Fruit fly (Drosophila melanogaster) whole organism, prepupa: ENCODE measurements around the gene meso18E.

Experiments used
- CG10631 ChIP-seq: fragments of 200-800 bp; sonication (Bioruptor generic); optimal IDR thresholded peaks from 2 replicates; lab custom pipeline; 2016; ENCODE audit warnings: missing biosample characterization, missing genetic modification characterization
- CG10669 ChIP-seq: fragments of 200-800 bp; sonication (Bioruptor generic); optimal IDR thresholded peaks from 3 replicates; lab custom pipeline; 2018; ENCODE audit warnings: missing biosample characterization, mild to moderate bottlenecking, missing genetic modification characterization, moderate library complexity
- CG11902 ChIP-seq: fragments of 200-800 bp; sonication (Bioruptor generic); optimal IDR thresholded peaks from 3 replicates; lab custom pipeline; 2016; ENCODE audit warnings: missing biosample characterization, missing genetic modification characterization
- CG15336 ChIP-seq: fragments of 200-800 bp; sonication (Bioruptor generic); IDR thresholded peaks from 2 replicates; pipeline ENCODE4 v1.3.6; 2022; ENCODE audit warnings: missing biosample characterization, missing genetic modification characterization
- CG1621 ChIP-seq: fragments of 200-800 bp; sonication (Bioruptor generic); optimal IDR thresholded peaks from 3 replicates; lab custom pipeline; 2018; ENCODE audit warnings: missing biosample characterization, mild to moderate bottlenecking, missing genetic modification characterization
- CG32006 ChIP-seq: fragments of 200-800 bp; sonication (Bioruptor generic); optimal IDR thresholded peaks from 3 replicates; lab custom pipeline; 2017; ENCODE audit warnings: missing biosample characterization, mild to moderate bottlenecking, missing genetic modification characterization
- CG34406 ChIP-seq: fragments of 200-800 bp; sonication (Bioruptor generic); optimal IDR thresholded peaks from 3 replicates; lab custom pipeline; 2016; ENCODE audit warnings: missing biosample characterization, missing genetic modification characterization
- CG4318 ChIP-seq: fragments of 200-800 bp; sonication (Bioruptor generic); optimal IDR thresholded peaks from 3 replicates; lab custom pipeline; 2017; ENCODE audit warnings: missing biosample characterization, mild to moderate bottlenecking, missing genetic modification characterization
- CG6808 ChIP-seq: fragments of 200-800 bp; sonication (Bioruptor generic); optimal IDR thresholded peaks from 3 replicates; lab custom pipeline; 2017; ENCODE audit warnings: missing biosample characterization, missing genetic modification characterization, mild to moderate bottlenecking, moderate library complexity, missing genetic modification reagents
- CG8119 ChIP-seq: fragments of 200-800 bp; sonication (Bioruptor generic); IDR thresholded peaks from 3 replicates; pipeline ENCODE4 v1.3.6; 2022; ENCODE audit warnings: missing biosample characterization, missing genetic modification characterization
- CG8632 ChIP-seq: fragments of 200-800 bp; sonication (Bioruptor generic); optimal IDR thresholded peaks from 3 replicates; lab custom pipeline; 2016; ENCODE audit warnings: missing biosample characterization, missing genetic modification characterization
- Eip78C ChIP-seq: fragments of 200-800 bp; sonication (Bioruptor generic); peaks from one replicate; lab custom pipeline; 2016; ENCODE audit warnings: missing biosample characterization, missing genetic modification characterization
- Hr38 ChIP-seq: sonication (Bioruptor generic); optimal IDR thresholded peaks from 2 replicates; lab custom pipeline; 2016; ENCODE audit warnings: missing biosample characterization, missing genetic modification characterization
- Hr39 ChIP-seq: fragments of 200-800 bp; sonication (Bioruptor generic); optimal IDR thresholded peaks from 2 replicates; lab custom pipeline; 2016; ENCODE audit warnings: missing biosample characterization, missing genetic modification characterization
- Lpt ChIP-seq: fragments of 200-800 bp; sonication (Bioruptor generic); optimal IDR thresholded peaks from 3 replicates; lab custom pipeline; 2016; ENCODE audit warnings: missing biosample characterization, missing genetic modification characterization
- Met ChIP-seq: fragments of 200-800 bp; sonication (Bioruptor generic); optimal IDR thresholded peaks from 3 replicates; lab custom pipeline; 2016; ENCODE audit warnings: missing biosample characterization, missing genetic modification characterization
- Smox ChIP-seq: fragments of 200-800 bp; sonication (Bioruptor generic); optimal IDR thresholded peaks from 3 replicates; lab custom pipeline; 2016; ENCODE audit warnings: missing biosample characterization, missing genetic modification characterization
- Sox102F ChIP-seq: fragments of 200-800 bp; sonication (Bioruptor generic); optimal IDR thresholded peaks from 2 replicates; lab custom pipeline; 2016; ENCODE audit warnings: missing biosample characterization, mild to moderate bottlenecking, missing genetic modification characterization
- Sox15 ChIP-seq: fragments of 200-800 bp; sonication (Bioruptor generic); optimal IDR thresholded peaks from 3 replicates; lab custom pipeline; 2016; ENCODE audit warnings: missing biosample characterization, missing genetic modification characterization
- achi ChIP-seq: fragments of 200-800 bp; sonication (Bioruptor generic); optimal IDR thresholded peaks from 3 replicates; lab custom pipeline; 2016; ENCODE audit warnings: missing biosample characterization, missing genetic modification characterization
- cyc ChIP-seq: fragments of 200-800 bp; sonication (Bioruptor generic); optimal IDR thresholded peaks from 3 replicates; lab custom pipeline; 2016; ENCODE audit warnings: missing biosample characterization, missing genetic modification characterization
- eg ChIP-seq: fragments of 200-800 bp; sonication (Bioruptor generic); IDR thresholded peaks from 3 replicates; pipeline ENCODE4 v1.3.6; 2022; ENCODE audit warnings: missing biosample characterization, missing genetic modification characterization
- fd85E ChIP-seq: fragments of 200-800 bp; sonication (Bioruptor generic); optimal IDR thresholded peaks from 3 replicates; lab custom pipeline; 2016; ENCODE audit warnings: missing biosample characterization, missing genetic modification characterization
- lz ChIP-seq: fragments of 200-800 bp; sonication (Bioruptor generic); optimal IDR thresholded peaks from 3 replicates; lab custom pipeline; 2016; ENCODE audit warnings: missing biosample characterization, missing genetic modification characterization
- net ChIP-seq: fragments of 200-800 bp; sonication (Bioruptor generic); optimal IDR thresholded peaks from 3 replicates; lab custom pipeline; 2016; ENCODE audit warnings: missing biosample characterization, missing genetic modification characterization
- pdm3 ChIP-seq: fragments of 200-800 bp; sonication (Bioruptor generic); optimal IDR thresholded peaks from 3 replicates; lab custom pipeline; 2016; ENCODE audit warnings: missing biosample characterization, missing genetic modification characterization
- spab ChIP-seq: fragments of 200-800 bp; sonication (Bioruptor generic); optimal IDR thresholded peaks from 2 replicates; lab custom pipeline; 2017; ENCODE audit warnings: missing biosample characterization, mild to moderate bottlenecking, missing genetic modification characterization, missing genetic modification reagents
- ss ChIP-seq, 2 experiments: fragments of 200-800 bp; sonication (Bioruptor generic); optimal IDR thresholded peaks; 2 replicates in 1 of 2; 3 replicates in 1 of 2; lab custom pipeline; 2017 to 2018; ENCODE audit warnings: mild to moderate bottlenecking in 2 of 2, missing biosample characterization in 2 of 2, missing genetic modification characterization in 2 of 2, moderate library complexity in 1 of 2
- svp ChIP-seq: fragments of 200-800 bp; sonication (Bioruptor generic); peaks from one replicate; lab custom pipeline; 2016; ENCODE audit warnings: missing biosample characterization, missing genetic modification characterization
- topi ChIP-seq: fragments of 200-800 bp; sonication (Bioruptor generic); optimal IDR thresholded peaks from 3 replicates; lab custom pipeline; 2016; ENCODE audit warnings: missing biosample characterization, missing genetic modification characterization

The meso18E gene

DNA sequence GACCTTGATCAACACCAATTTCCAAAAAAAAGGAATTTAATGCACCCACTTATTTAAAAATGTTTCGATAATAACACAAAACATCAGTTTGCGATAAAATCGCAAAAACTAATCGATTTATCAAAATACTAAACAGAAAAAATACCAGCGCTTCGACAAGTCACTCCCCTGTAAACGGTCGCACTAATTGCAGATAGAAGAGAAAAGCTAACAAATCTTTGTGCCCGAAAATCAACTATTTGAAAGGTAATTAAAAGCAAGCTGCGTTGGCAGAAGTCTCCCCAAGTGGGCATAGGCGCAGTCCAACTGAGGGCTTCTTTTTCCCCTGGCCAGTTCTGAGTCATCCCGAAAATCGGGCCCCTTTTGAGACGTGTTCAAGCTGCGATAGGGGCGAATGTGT is 18.0 kb upstream of the meso18E start, which contains the start of gene AP-1-2beta:
AP-1-2beta (plus strand) TSS at position 161 of the 400 bp plus-strand sequence.
- no peak for TF ChIP-seq cyc (GFP tag; lab: Kevin White, UChicago)
- TF ChIP-seq CG4318 (GFP tag; lab: Kevin White, UChicago), result no peak
- TF ChIP-seq topi (GFP tag; lab: Kevin White, UChicago), result no peak
- TF ChIP-seq CG34406 (GFP tag; lab: Kevin White, UChicago), result no peak
- TF ChIP-seq pdm3, result no peak
- no peak for TF ChIP-seq CG11902
- TF ChIP-seq eg (GFP tag; lab: Robert Waterston, UW), result no peak
- TF ChIP-seq spab (GFP tag; lab: Kevin White, UChicago), result no peak
- no peak for TF ChIP-seq CG8119 (GFP tag; lab: Robert Waterston, UW)

DNA sequence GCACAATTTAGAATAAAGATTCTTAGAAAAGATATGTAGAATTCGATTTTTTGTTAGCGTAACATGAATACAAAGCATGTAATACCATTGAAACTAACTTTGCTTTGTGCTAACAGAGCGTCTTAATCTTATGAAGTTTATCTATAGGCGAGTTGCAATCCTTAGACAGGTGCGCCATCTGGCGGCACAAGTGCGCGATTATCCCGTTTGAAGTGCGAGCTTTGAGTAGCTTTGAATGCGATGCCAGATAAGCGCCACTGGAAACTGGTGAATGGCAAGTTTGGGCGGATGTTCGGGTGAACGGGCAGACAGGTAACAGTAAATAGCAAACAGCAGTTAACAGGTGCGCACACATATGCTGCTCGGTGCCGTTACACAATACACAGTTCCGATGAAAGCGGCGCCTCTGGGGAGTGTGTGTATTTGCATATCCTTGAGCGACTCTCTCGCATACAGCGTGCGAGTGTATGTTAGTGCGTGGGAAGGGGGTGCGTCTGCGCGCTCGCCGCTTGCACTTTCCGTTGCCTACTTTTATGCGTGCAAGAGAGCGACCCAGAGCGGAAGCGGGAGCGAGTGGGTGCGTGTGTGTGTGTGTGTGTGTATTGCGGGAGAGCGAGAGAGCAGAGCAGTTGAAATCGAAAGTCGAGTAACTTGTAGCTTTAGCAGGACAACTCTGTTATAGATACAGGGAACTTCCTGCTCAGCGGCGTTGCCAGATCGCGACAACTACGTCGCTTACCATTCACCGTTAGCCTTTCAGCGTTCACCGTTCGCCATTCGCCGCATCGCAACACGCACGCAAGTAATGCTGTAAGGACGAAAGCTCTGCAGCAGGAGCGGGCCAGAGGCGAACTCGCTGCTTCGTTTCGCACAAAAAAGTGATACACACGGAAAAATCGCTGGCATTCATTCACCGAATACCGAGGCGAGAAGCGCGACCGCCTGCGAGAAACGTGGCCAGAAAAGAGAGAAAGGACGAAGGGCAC is 5.4 kb upstream of the meso18E start, which contains the start of gene CG12531:
CG12531 (plus strand) TSS at position 936 of the 986 bp plus-strand sequence.
- TF ChIP-seq CG8119 (GFP tag; lab: Robert Waterston, UW) (no peak), svp (GFP tag; lab: Kevin White, UChicago) (peak; percentile 10), ss (GFP tag; optimal IDR thresholded peaks at IDR 0.05; lab: Kevin White, UChicago) (peak in 1 of 2 experiments; percentile 35), achi (GFP tag; lab: Kevin White, UChicago) (no peak)
- TF ChIP-seq, all 60 proteins: peak for 2

DNA sequence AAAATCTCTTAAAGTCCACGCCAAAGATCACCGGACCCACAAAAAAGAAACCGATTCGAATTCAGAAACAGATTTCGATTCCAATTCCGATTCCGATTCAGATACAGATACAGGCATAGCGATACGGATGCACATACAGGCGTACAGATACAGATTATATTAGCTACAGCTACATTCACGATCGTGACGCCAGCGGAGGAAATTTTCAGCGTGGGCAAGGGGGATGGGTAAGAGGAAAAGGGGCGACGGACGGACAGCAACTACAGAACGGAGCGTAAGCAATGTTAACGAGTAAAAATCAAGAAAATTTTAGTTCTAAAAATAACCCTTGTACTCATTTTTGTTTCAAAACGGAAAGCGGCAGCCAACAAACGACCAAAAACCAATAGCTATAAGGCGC is 4.2 kb upstream of the meso18E start:
- TF ChIP-seq svp (GFP tag; lab: Kevin White, UChicago) (peak; percentile 17), CG32006 (GFP tag; lab: Kevin White, UChicago) (no peak)

DNA sequence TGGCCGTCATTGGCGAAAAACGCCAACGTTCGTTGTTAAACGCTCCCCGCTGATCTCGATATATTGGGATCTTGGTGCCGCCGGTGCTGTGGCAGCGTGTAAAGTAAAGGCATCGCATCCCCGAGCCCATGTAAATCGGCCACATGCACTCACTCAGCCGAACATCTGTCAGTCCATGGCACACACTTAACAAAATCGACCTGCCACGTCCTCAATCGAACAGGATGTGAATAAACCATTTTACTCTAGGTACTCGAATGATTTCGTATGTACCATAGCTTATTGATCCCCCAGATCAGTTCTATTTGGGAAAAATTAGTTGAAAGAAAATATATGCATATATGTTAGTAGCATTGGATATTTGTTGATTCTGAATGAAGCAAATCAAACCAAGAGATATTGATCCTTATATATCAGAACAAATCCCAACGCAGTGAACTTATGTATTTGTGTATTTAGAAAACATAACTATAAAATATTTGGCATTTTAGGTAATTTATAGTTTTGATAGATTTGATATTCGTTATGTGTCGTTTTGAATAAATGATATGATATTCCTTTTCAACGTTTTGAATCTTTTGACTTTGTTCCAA is 3.6 kb upstream of the meso18E start:
- TF ChIP-seq Sox102F, result no peak
- peak; percentile 5 for TF ChIP-seq CG10631 (GFP tag; lab: Kevin White, UChicago)
- no peak for TF ChIP-seq CG8632 (GFP tag; lab: Kevin White, UChicago)
- TF ChIP-seq Eip78C (GFP tag; lab: Kevin White, UChicago), result peak; percentile 40
- TF ChIP-seq svp (GFP tag; lab: Kevin White, UChicago), result peak; percentile 45
- no peak for TF ChIP-seq fd85E (GFP tag; lab: Kevin White, UChicago)

DNA sequence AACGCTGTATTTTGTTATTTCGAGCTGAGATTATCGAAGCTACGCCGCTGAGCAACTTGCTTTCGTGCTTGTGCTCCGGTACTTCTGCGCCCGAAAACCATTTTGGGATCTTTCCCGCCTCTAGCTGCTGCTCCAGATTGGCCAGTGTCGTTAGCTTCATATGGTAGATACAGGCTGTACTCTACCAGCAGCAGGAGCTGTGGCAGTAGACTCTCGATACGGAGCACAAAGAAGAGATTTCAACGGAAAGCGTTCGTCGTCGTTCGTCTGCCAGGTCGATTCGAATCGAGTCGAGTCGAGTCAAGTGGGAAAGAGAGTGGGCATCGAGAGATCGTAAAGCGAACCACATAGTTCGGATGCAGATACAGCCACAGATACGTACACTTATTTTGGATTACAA is 2.0 kb upstream of the meso18E start:
- peak; percentile 71 for TF ChIP-seq svp (GFP tag; lab: Kevin White, UChicago)
- TF ChIP-seq pdm3, result no peak
- TF ChIP-seq, all 60 proteins: peak for 1

DNA sequence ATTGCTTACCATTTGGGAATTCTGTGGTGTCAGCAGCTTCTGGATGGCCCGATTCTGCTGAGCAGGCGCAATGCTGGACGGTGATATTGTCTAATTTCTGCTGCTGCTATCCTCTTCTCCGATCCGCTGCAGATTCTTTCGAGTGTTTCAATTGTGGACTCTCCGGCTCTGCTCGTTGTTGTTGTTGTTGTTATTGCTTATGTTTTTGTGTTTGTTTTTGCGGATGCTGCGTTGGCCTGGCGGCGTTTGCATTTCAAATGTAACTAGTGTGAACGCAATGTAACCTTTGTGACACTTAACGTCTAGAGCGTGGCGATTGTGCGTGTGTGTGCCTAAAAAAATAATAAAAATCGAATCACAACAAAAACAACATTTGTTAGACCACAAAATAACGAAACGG is 909 bp downstream of the meso18E start:
- TF ChIP-seq CG8119 (GFP tag; lab: Robert Waterston, UW) (no peak), CG34406 (GFP tag; lab: Kevin White, UChicago) (no peak), Hr39 (GFP tag; lab: Kevin White, UChicago) (no peak), Hr38 (no peak), CG10669 (GFP tag; lab: Kevin White, UChicago) (no peak), CG6808 (GFP tag; lab: Kevin White, UChicago) (no peak), CG15336 (GFP tag; lab: Robert Waterston, UW) (no peak), lz (GFP tag; lab: Kevin White, UChicago) (no peak), CG1621 (tag; lab: Kevin White, UChicago) (no peak), achi (GFP tag; lab: Kevin White, UChicago) (no peak), Sox15 (GFP tag; lab: Kevin White, UChicago) (no peak), Smox (no peak), eg (GFP tag; lab: Robert Waterston, UW) (no peak), topi (GFP tag; lab: Kevin White, UChicago) (no peak), Lpt (GFP tag; lab: Kevin White, UChicago) (no peak), CG4318 (GFP tag; lab: Kevin White, UChicago) (no peak), net (GFP tag; lab: Kevin White, UChicago) (no peak), Met (GFP tag; lab: Kevin White, UChicago) (no peak)
